Worm (Caenorhabditis elegans): Measurements from ENCODE around the gene K04A8.20.

K04A8.20 gene

ce11 chrV:6561592-6561991 is 12.3 kb downstream of the K04A8.20 start, which contains the start of gene spp-19:
spp-19 (minus strand) TSS chrV:6561692.
- no peak for TF ChIP-seq ceh-31 (tag; optimal IDR thresholded peaks at IDR 0.05)
- no peak for TF ChIP-seq unc-3 (GFP tag; conservative IDR thresholded peaks at IDR 0.05)
- no peak for TF ChIP-seq unc-3 (tag; optimal IDR thresholded peaks at IDR 0.05)
- no peak for TF ChIP-seq fkh-10 (GFP tag; optimal IDR thresholded peaks at IDR 0.05)
- TF ChIP-seq ceh-45 (GFP tag; IDR thresholded peaks at IDR 0.05): no peak
- TF ChIP-seq ceh-22 (tag; optimal IDR thresholded peaks at IDR 0.05): no peak
- TF ChIP-seq ref-2 (tag; optimal IDR thresholded peaks at IDR 0.05): no peak
- TF ChIP-seq ceh-2 (tag; optimal IDR thresholded peaks at IDR 0.05): no peak
- TF ChIP-seq tbx-7 (tag; optimal IDR thresholded peaks at IDR 0.05): no peak
- no peak for TF ChIP-seq zip-5 (tag; optimal IDR thresholded peaks at IDR 0.05)
- no peak for TF ChIP-seq ceh-24 (tag; optimal IDR thresholded peaks at IDR 0.05)
- no peak for TF ChIP-seq ceh-34 (tag; optimal IDR thresholded peaks at IDR 0.05)
- TF ChIP-seq pha-2 (tag; optimal IDR thresholded peaks at IDR 0.05): no peak
- no peak for TF ChIP-seq ztf-16 (tag; optimal IDR thresholded peaks at IDR 0.05)
- no peak for TF ChIP-seq unc-42 (tag; optimal IDR thresholded peaks at IDR 0.05)

ce11 chrV:6565851-6566386 is 16.7 kb downstream of the K04A8.20 start, which contains the start of gene K04A8.1:
K04A8.1 (plus strand) TSS chrV:6566336.
- TF ChIP-seq ceh-22 (tag; optimal IDR thresholded peaks at IDR 0.05): no peak
- TF ChIP-seq ama-1 (optimal IDR thresholded peaks at IDR 0.05): no peak
- TF ChIP-seq tbx-2 (tag; optimal IDR thresholded peaks at IDR 0.05): no peak
- TF ChIP-seq fax-1 (tag; optimal IDR thresholded peaks at IDR 0.05): no peak
- TF ChIP-seq lim-6 (tag; optimal IDR thresholded peaks at IDR 0.05): no peak
- TF ChIP-seq gmeb-2 (tag; optimal IDR thresholded peaks at IDR 0.05): no peak
- TF ChIP-seq ceh-18 (tag; optimal IDR thresholded peaks at IDR 0.05): no peak
- no peak for TF ChIP-seq hlh-30 (tag; optimal IDR thresholded peaks at IDR 0.05; ENCODE audit: insufficient read depth)
- TF ChIP-seq nfya-1 (tag; optimal IDR thresholded peaks at IDR 0.05): no peak
- TF ChIP-seq K02D7.2 (tag; optimal IDR thresholded peaks at IDR 0.05): no peak
- TF ChIP-seq hlh-13 (GFP tag; optimal IDR thresholded peaks at IDR 0.05): no peak
- no peak for TF ChIP-seq Y22D7AL.16 (tag; optimal IDR thresholded peaks at IDR 0.05)
- TF ChIP-seq unc-42 (tag; optimal IDR thresholded peaks at IDR 0.05): no peak
- no peak for TF ChIP-seq ceh-2 (tag; optimal IDR thresholded peaks at IDR 0.05)
- TF ChIP-seq ceh-31 (tag; optimal IDR thresholded peaks at IDR 0.05): no peak
- TF ChIP-seq sox-4 (tag; optimal IDR thresholded peaks at IDR 0.05): no peak
- no peak for TF ChIP-seq ceh-34 (tag; optimal IDR thresholded peaks at IDR 0.05)
- TF ChIP-seq ceh-45 (GFP tag; IDR thresholded peaks at IDR 0.05): no peak
- TF ChIP-seq unc-3 (GFP tag; conservative IDR thresholded peaks at IDR 0.05): no peak
- TF ChIP-seq unc-3 (tag; optimal IDR thresholded peaks at IDR 0.05): no peak
- no peak for TF ChIP-seq pat-9 (tag; optimal IDR thresholded peaks at IDR 0.05)

- TF ChIP-seq rnt-1 (tag; optimal IDR thresholded peaks at IDR 0.05) (no peak), Y22D7AL.16 (tag; optimal IDR thresholded peaks at IDR 0.05) (no peak), tbx-2 (tag; optimal IDR thresholded peaks at IDR 0.05) (no peak), elt-2 (tag; optimal IDR thresholded peaks at IDR 0.05) (peak; percentile 79), syd-9 (tag; optimal IDR thresholded peaks at IDR 0.05) (no peak)
Measured at ce11 chrV:6575406-6576130, 26.3 kb downstream of the K04A8.20 start, which contains the start of gene fut-2. fut-2 (minus strand) TSS chrV:6575890.

ce11 chrV:6576567-6576966 is 27.3 kb downstream of the K04A8.20 start, which contains the start of gene EGAP9.4:
EGAP9.4 (plus strand) TSS chrV:6576867.
- no peak for TF ChIP-seq rnt-1 (tag; optimal IDR thresholded peaks at IDR 0.05)
- TF ChIP-seq ceh-19 (GFP tag; optimal IDR thresholded peaks at IDR 0.05): no peak
- no peak for TF ChIP-seq fkh-10 (GFP tag; optimal IDR thresholded peaks at IDR 0.05)
- no peak for TF ChIP-seq pqm-1 (tag; optimal IDR thresholded peaks at IDR 0.05)
- no peak for TF ChIP-seq ceh-14 (tag; optimal IDR thresholded peaks at IDR 0.05)
- TF ChIP-seq mec-3 (tag; optimal IDR thresholded peaks at IDR 0.05; ENCODE audit: borderline replicate concordance): no peak
- TF ChIP-seq ceh-2 (tag; optimal IDR thresholded peaks at IDR 0.05): no peak
- TF ChIP-seq ttx-3 (tag; optimal IDR thresholded peaks at IDR 0.05): no peak
- TF ChIP-seq unc-55 (GFP tag; optimal IDR thresholded peaks at IDR 0.05): no peak
- no peak for TF ChIP-seq C08G9.2 (tag; optimal IDR thresholded peaks at IDR 0.05)
- no peak for TF ChIP-seq ets-4 (tag; optimal IDR thresholded peaks at IDR 0.05)
- no peak for TF ChIP-seq hlh-8 (tag; optimal IDR thresholded peaks at IDR 0.05)
- no peak for TF ChIP-seq ref-2 (tag; optimal IDR thresholded peaks at IDR 0.05)
- no peak for TF ChIP-seq che-1 (tag; optimal IDR thresholded peaks at IDR 0.05)
- no peak for TF ChIP-seq dve-1 (tag; optimal IDR thresholded peaks at IDR 0.05)
- no peak for TF ChIP-seq pat-9 (tag; optimal IDR thresholded peaks at IDR 0.05)
- TF ChIP-seq T23F11.4 (GFP tag; optimal IDR thresholded peaks at IDR 0.05): no peak
